Fruit fly (Drosophila melanogaster) whole organism: Measurements from ENCODE around the gene CCAP-R.

Experiments
- CG8478 ChIP-seq: fragments of >200 bp; optimal IDR thresholded peaks from 2 replicates; lab custom pipeline; 2018; ENCODE audit warnings: inconsistent platforms
- Dll ChIP-seq: fragments of >200 bp; optimal IDR thresholded peaks from 2 replicates; lab custom pipeline; 2017
- EcR ChIP-seq, 2 experiments: fragments of >200 bp; optimal IDR thresholded peaks; 2 replicates each; lab custom pipeline; 2017; ENCODE audit warnings: missing biosample characterization in 2 of 2, missing genetic modification characterization in 2 of 2, missing genetic modification reagents in 2 of 2

DNA sequence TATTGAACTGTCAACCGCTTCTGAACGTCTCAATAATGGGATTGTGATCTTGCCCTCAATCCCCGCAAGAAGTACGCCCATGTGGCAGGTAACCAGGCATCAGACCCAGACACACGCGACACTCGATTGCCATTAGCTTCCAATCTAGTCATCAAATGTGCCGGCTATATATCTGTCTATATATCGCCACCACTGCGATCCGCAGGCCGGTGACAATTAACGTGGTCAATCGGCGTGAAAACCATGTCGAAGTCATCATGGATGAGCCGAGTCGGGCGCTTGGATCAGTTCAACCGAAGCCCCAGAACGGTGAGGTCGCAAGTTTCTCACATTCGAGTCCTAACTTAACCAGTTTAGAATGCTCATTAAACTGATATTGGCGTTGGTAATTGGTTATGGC, 60.5 kb downstream of the CCAP-R start, which contains the start of gene Sodq:
- TF ChIP-seq EcR (GFP tag; optimal IDR thresholded peaks at IDR 0.05; lab: Kevin White, UChicago): no peak
- TF ChIP-seq Dll (lab: Kevin White, UChicago): no peak
- TF ChIP-seq CG8478 (lab: Kevin White, UChicago): no peak
